Worm (Caenorhabditis elegans) whole organism, L3 larva: Measurements from ENCODE around the gene lmtr-2.
A peak's percentile ranks its signal among the peaks of the same experiment; 100 is the strongest.

ENCODE experiments used
- R02D3.7 ChIP-seq: fragments of 150-350 bp; optimal IDR thresholded peaks from 2 replicates; lab custom pipeline; 2014; ENCODE audit warnings: missing biosample characterization, missing genetic modification characterization
- ZK546.5 ChIP-seq: sonication (generic microtip); optimal IDR thresholded peaks from 2 replicates; lab custom pipeline; 2017; ENCODE audit warnings: missing biosample characterization, missing genetic modification characterization
- aly-2 ChIP-seq: fragments of 150-350 bp; optimal IDR thresholded peaks from 2 replicates; lab custom pipeline; 2014; ENCODE audit warnings: missing biosample characterization, missing genetic modification characterization
- ama-1 ChIP-seq: fragments of 150-350 bp; optimal IDR thresholded peaks from 2 replicates; lab custom pipeline; 2018
- ceh-16 ChIP-seq: sonication (generic microtip); optimal IDR thresholded peaks from 2 replicates; lab custom pipeline; 2017; ENCODE audit warnings: missing biosample characterization, missing genetic modification characterization
- ceh-9 ChIP-seq: sonication (generic microtip); optimal IDR thresholded peaks from 2 replicates; lab custom pipeline; 2018; ENCODE audit warnings: missing biosample characterization, missing genetic modification characterization
- daf-12 ChIP-seq: fragments of 150-350 bp; optimal IDR thresholded peaks from 2 replicates; lab custom pipeline; 2014; ENCODE audit warnings: missing biosample characterization, missing genetic modification reagents, missing genetic modification characterization
- egl-27 ChIP-seq: sonication (generic microtip); optimal IDR thresholded peaks from 4 replicates; lab custom pipeline; 2017; ENCODE audit warnings: missing biosample characterization, missing genetic modification reagents, missing genetic modification characterization
- egl-5 ChIP-seq: fragments of 150-350 bp; optimal IDR thresholded peaks from 2 replicates; lab custom pipeline; 2017; ENCODE audit warnings: missing biosample characterization, missing genetic modification reagents, missing genetic modification characterization, inconsistent platforms
- elt-1 ChIP-seq: fragments of 150-350 bp; optimal IDR thresholded peaks from 2 replicates; lab custom pipeline; 2014; ENCODE audit warnings: missing biosample characterization, missing genetic modification characterization
- elt-2 ChIP-seq: sonication (generic microtip); optimal IDR thresholded peaks from 2 replicates; lab custom pipeline; 2016; ENCODE audit warnings: missing genetic modification reagents, mild to moderate bottlenecking, missing genetic modification characterization, missing compliant biosample characterization
- elt-3 ChIP-seq, 3 experiments: fragments of 150-350 bp in 1 of 3; sonication (generic microtip) in 2 of 3; optimal IDR thresholded peaks; 2 replicates in 2 of 3; 4 replicates in 1 of 3; lab custom pipeline; 2014 to 2017; ENCODE audit warnings: missing biosample characterization in 3 of 3, missing genetic modification characterization in 3 of 3
- eor-1 ChIP-seq, 2 experiments: fragments of 150-350 bp; optimal IDR thresholded peaks; 2 replicates each; lab custom pipeline; 2014 to 2018; ENCODE audit warnings: missing biosample characterization in 2 of 2, missing genetic modification characterization in 2 of 2
- fkh-10 ChIP-seq: sonication (generic microtip); optimal IDR thresholded peaks from 2 replicates; lab custom pipeline; 2017; ENCODE audit warnings: missing biosample characterization, missing genetic modification reagents, missing genetic modification characterization
- fkh-2 ChIP-seq: fragments of 150-350 bp; optimal IDR thresholded peaks from 2 replicates; lab custom pipeline; 2014; ENCODE audit warnings: missing biosample characterization, missing genetic modification reagents, missing genetic modification characterization
- fos-1 ChIP-seq: fragments of 150-350 bp; optimal IDR thresholded peaks from 2 replicates; lab custom pipeline; 2014; ENCODE audit warnings: missing biosample characterization, missing genetic modification characterization
- hmg-11 ChIP-seq: sonication (generic microtip); optimal IDR thresholded peaks from 2 replicates; lab custom pipeline; 2016; ENCODE audit warnings: missing genetic modification characterization, missing compliant biosample characterization
- jun-1 ChIP-seq: fragments of 150-350 bp; optimal IDR thresholded peaks from 2 replicates; lab custom pipeline; 2014; ENCODE audit warnings: missing biosample characterization, missing genetic modification reagents, missing genetic modification characterization
- lin-15B ChIP-seq: fragments of 150-350 bp; optimal IDR thresholded peaks from 2 replicates; lab custom pipeline; 2014; ENCODE audit warnings: missing biosample characterization, missing genetic modification characterization
- lin-39 ChIP-seq: fragments of 150-350 bp; optimal IDR thresholded peaks from 2 replicates; lab custom pipeline; 2018; ENCODE audit warnings: missing biosample characterization, missing genetic modification reagents, missing genetic modification characterization
- lsy-12 ChIP-seq: sonication (generic microtip); optimal IDR thresholded peaks from 2 replicates; lab custom pipeline; 2016; ENCODE audit warnings: mild to moderate bottlenecking, missing genetic modification characterization, missing compliant biosample characterization
- mdl-1 ChIP-seq: fragments of 150-350 bp; optimal IDR thresholded peaks from 2 replicates; lab custom pipeline; 2014; ENCODE audit warnings: missing biosample characterization, missing genetic modification characterization
- mml-1 ChIP-seq: fragments of 150-350 bp; sonication (generic microtip); optimal IDR thresholded peaks from 3 replicates; lab custom pipeline; 2014; ENCODE audit warnings: missing biosample characterization, missing genetic modification characterization
- nfya-1 ChIP-seq: sonication (generic microtip); optimal IDR thresholded peaks from 2 replicates; lab custom pipeline; 2017; ENCODE audit warnings: missing genetic modification characterization, mild to moderate bottlenecking, missing compliant biosample characterization, antibody characterized with exemption, moderate library complexity; ENCODE audit not compliant: insufficient read depth
- nhr-11 ChIP-seq: fragments of 150-350 bp; optimal IDR thresholded peaks from 2 replicates; lab custom pipeline; 2014; ENCODE audit warnings: missing biosample characterization, missing genetic modification characterization
- nhr-12 ChIP-seq: fragments of 150-350 bp; optimal IDR thresholded peaks from 2 replicates; lab custom pipeline; 2014; ENCODE audit warnings: missing biosample characterization, missing genetic modification characterization
- nhr-23 ChIP-seq: fragments of 150-350 bp; optimal IDR thresholded peaks from 2 replicates; lab custom pipeline; 2014; ENCODE audit warnings: missing biosample characterization, missing genetic modification reagents, missing genetic modification characterization
- nhr-237 ChIP-seq: fragments of 150-350 bp; optimal IDR thresholded peaks from 2 replicates; lab custom pipeline; 2014; ENCODE audit warnings: missing biosample characterization, missing genetic modification characterization
- nhr-25 ChIP-seq: sonication (generic microtip); optimal IDR thresholded peaks from 2 replicates; lab custom pipeline; 2017; ENCODE audit warnings: missing biosample characterization, missing genetic modification characterization
- nhr-28 ChIP-seq: fragments of 150-350 bp; optimal IDR thresholded peaks from 2 replicates; lab custom pipeline; 2014; ENCODE audit warnings: missing biosample characterization, missing genetic modification characterization
- nhr-43 ChIP-seq: sonication (generic microtip); optimal IDR thresholded peaks from 2 replicates; lab custom pipeline; 2016; ENCODE audit warnings: mild to moderate bottlenecking, missing genetic modification characterization, missing compliant biosample characterization; ENCODE audit not compliant: poor library complexity, severe bottlenecking
- nhr-67 ChIP-seq: fragments of 150-350 bp; optimal IDR thresholded peaks from 2 replicates; lab custom pipeline; 2014; ENCODE audit warnings: missing biosample characterization, missing genetic modification characterization
- nhr-76 ChIP-seq: fragments of 150-350 bp; sonication (generic microtip); optimal IDR thresholded peaks from 5 replicates; lab custom pipeline; 2014; ENCODE audit warnings: missing biosample characterization, missing genetic modification characterization
- nhr-77 ChIP-seq: fragments of 150-350 bp; optimal IDR thresholded peaks from 2 replicates; lab custom pipeline; 2014; ENCODE audit warnings: missing biosample characterization, missing genetic modification characterization
- pha-4 ChIP-seq: fragments of 150-350 bp; optimal IDR thresholded peaks from 2 replicates; lab custom pipeline; 2014; ENCODE audit warnings: missing biosample characterization, missing genetic modification reagents, missing genetic modification characterization
- pqm-1 ChIP-seq: fragments of 150-350 bp; optimal IDR thresholded peaks from 2 replicates; lab custom pipeline; 2017; ENCODE audit warnings: missing biosample characterization, missing genetic modification characterization, inconsistent platforms
- sea-2 ChIP-seq: fragments of 150-350 bp; sonication (generic microtip); optimal IDR thresholded peaks from 4 replicates; lab custom pipeline; 2014; ENCODE audit warnings: missing biosample characterization, missing genetic modification reagents, missing genetic modification characterization
- skn-1 ChIP-seq: fragments of 150-350 bp; optimal IDR thresholded peaks from 2 replicates; lab custom pipeline; 2014; ENCODE audit warnings: missing biosample characterization, missing genetic modification characterization
- snpc-4 ChIP-seq: fragments of 150-350 bp; optimal IDR thresholded peaks from 2 replicates; lab custom pipeline; 2014; ENCODE audit warnings: missing biosample characterization, missing genetic modification characterization
- tbx-2 ChIP-seq: sonication (generic microtip); optimal IDR thresholded peaks from 2 replicates; lab custom pipeline; 2016; ENCODE audit warnings: mild to moderate bottlenecking, missing genetic modification characterization, missing compliant biosample characterization
- unc-39 ChIP-seq: sonication (generic microtip); optimal IDR thresholded peaks from 4 replicates; lab custom pipeline; 2017; ENCODE audit warnings: missing biosample characterization, missing genetic modification characterization
- unc-62 ChIP-seq: fragments of 150-350 bp; sonication (generic microtip); optimal IDR thresholded peaks from 4 replicates; lab custom pipeline; 2014; ENCODE audit warnings: missing biosample characterization, missing genetic modification reagents, missing genetic modification characterization
- zag-1 ChIP-seq: fragments of 150-350 bp; optimal IDR thresholded peaks from 2 replicates; lab custom pipeline; 2014; ENCODE audit warnings: missing biosample characterization, missing genetic modification characterization
- ztf-11 ChIP-seq: fragments of 150-350 bp; optimal IDR thresholded peaks from 2 replicates; lab custom pipeline; 2014; ENCODE audit warnings: missing biosample characterization, missing genetic modification characterization
- ztf-4 ChIP-seq: fragments of 150-350 bp; optimal IDR thresholded peaks from 2 replicates; lab custom pipeline; 2014; ENCODE audit warnings: missing biosample characterization, missing genetic modification characterization

lmtr-2 gene

DNA sequence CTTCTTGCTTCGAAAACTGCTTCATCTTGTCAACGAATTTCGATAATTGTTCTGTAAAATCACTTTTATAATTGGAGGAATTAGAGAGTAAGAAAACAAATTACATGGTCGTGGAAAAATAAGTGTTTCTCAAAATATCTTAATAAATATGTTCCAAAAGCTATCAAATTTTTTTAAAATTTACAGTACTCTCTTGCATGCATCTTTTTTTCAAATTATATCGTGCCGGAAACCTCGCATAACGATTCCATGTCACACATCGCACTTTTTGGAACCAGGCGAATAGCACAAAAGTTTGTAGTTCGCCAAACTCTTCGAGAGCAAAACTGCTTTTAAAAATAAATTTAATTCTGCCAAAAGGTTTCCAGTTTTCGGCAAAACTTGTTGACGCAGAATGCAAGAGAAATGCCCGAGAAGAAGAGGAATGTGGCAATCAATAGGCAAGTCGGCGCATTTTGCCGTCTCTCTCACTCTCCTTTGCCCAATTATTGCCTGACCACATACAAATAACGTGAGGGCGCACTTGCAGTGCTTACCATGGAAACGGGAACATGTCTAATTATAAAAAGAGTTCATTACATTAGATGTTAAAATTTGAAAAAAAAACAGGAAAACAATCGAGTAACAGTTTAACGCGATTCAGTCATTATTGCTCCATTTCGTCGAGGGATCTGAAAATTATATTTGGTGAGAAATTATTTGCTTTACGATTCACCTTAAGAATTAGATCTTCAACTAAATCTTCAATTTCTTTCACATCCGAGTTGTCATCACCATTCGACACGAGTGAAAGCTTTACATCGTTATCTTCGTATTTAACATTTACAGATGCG lies 3.2 kb downstream of the lmtr-2 start, which contains the start of gene Y97E10AR.3:
Gene Y97E10AR.3 (minus strand): TSS at position 51 of the 833 bp plus-strand sequence.
- TF ChIP-seq pqm-1 (no peak), lin-15B (no peak), mml-1 (tag; lab: Kevin White, UChicago) (no peak), skn-1 (no peak), nfya-1 (tag; lab: Kevin White, UChicago) (peak; percentile 55)

DNA sequence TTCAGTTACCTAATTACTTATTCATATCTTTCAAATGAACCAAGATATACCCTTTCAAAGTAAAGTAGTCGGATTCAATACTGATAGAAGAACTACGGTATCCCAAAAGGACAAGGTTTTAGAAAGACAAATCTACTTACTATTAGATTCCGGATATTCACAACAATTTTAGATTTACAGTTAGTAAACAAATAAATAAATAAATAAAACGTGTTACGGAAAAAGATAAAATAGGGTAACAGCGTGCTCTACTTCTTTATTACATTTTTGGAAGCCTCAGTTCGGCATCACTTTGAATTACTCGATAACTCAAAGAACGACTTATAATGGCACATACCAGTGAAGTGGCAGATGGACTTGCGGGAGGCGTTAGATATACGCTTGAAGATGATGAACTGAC lies 5.9 kb downstream of the lmtr-2 start, which contains the start of gene Y97E10AR.8:
Gene Y97E10AR.8 (plus strand): TSS at position 301 of the 400 bp plus-strand sequence.
- TF ChIP-seq unc-62 (GFP tag; lab: Kevin White, UChicago) (no peak), sea-2 (GFP tag; lab: Kevin White, UChicago) (no peak), tbx-2 (tag; lab: Kevin White, UChicago) (no peak), nhr-28 (tag; lab: Kevin White, UChicago) (no peak), elt-2 (tag; lab: Kevin White, UChicago) (no peak), hmg-11 (tag; lab: Kevin White, UChicago) (no peak), nhr-23 (tag; lab: Kevin White, UChicago) (no peak), nhr-12 (no peak), nhr-25 (tag; lab: Kevin White, UChicago) (no peak), nhr-237 (no peak), lin-39 (tag; lab: Kevin White, UChicago) (no peak), nhr-77 (tag; lab: Kevin White, UChicago) (no peak), mml-1 (tag; lab: Kevin White, UChicago) (no peak), ztf-11 (no peak), zag-1 (tag; lab: Kevin White, UChicago) (no peak)

DNA sequence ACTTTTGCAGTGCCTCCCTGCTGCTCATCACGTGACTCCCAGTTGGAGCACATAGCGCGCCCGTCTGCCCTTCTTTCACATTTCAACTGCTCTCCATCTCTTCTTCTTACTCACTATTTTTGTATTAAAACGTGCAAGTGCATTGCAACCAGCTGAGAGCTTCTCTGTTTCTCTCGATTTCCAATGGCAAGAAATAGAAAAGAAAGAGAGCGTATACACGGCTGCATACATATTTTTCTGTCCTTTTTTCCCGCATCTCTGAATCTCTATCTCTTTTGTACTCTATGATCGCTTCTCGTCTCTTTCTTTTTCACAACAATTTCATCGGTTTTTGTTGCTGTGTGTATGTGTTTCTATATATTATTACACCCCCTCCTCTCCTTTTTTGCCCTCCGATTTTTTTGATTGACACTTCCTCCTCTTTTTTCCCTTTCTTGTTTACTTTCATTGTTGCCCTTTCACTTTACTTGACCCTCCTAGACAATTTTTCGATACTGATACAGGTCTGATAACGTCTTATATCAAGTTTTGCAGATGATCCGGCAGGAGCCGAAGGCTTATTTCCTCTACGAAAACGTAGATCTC lies 9.9 kb downstream of the lmtr-2 start, which contains the start of gene Y97E10AR.1:
Gene Y97E10AR.1 (plus strand): TSS at position 535 of the 585 bp plus-strand sequence.
- TF ChIP-seq jun-1 (tag; lab: Kevin White, UChicago): peak; percentile 73
- peak; percentile 48 for TF ChIP-seq nhr-23 (tag; lab: Kevin White, UChicago)
- TF ChIP-seq egl-27 (tag; lab: Kevin White, UChicago): no peak
- TF ChIP-seq lin-15B: peak; percentile 62
- TF ChIP-seq egl-5 (tag; lab: Kevin White, UChicago): no peak
- no peak for TF ChIP-seq daf-12
- TF ChIP-seq ceh-16 (tag; lab: Kevin White, UChicago): no peak
- TF ChIP-seq pha-4 (tag; lab: Kevin White, UChicago): peak; percentile 78
- TF ChIP-seq mdl-1 (tag; lab: Kevin White, UChicago): peak; percentile 73
- TF ChIP-seq R02D3.7 (tag; lab: Kevin White, UChicago): peak; percentile 15
- no peak for TF ChIP-seq nhr-43
- peak; percentile 82 for TF ChIP-seq nfya-1 (tag; lab: Kevin White, UChicago)
- no peak for TF ChIP-seq eor-1 (tag; optimal IDR thresholded peaks at IDR 0.05; lab: Kevin White, UChicago)
- TF ChIP-seq nhr-11 (tag; lab: Kevin White, UChicago): peak; percentile 57
- TF ChIP-seq ceh-9 (tag; lab: Kevin White, UChicago): no peak
- peak; percentile 86 for TF ChIP-seq fkh-2 (tag; lab: Kevin White, UChicago)
- TF ChIP-seq ztf-4 (tag; lab: Kevin White, UChicago): no peak
- TF ChIP-seq zag-1 (tag; lab: Kevin White, UChicago): no peak
- peak; percentile 73 for TF ChIP-seq hmg-11 (tag; lab: Kevin White, UChicago)
- TF ChIP-seq skn-1: no peak
- no peak for TF ChIP-seq aly-2 (tag; lab: Kevin White, UChicago)
- no peak for TF ChIP-seq lsy-12 (tag; lab: Kevin White, UChicago)
- TF ChIP-seq snpc-4 (tag; lab: Kevin White, UChicago): peak; percentile 76
- TF ChIP-seq mml-1 (tag; lab: Kevin White, UChicago): no peak
- TF ChIP-seq lin-39 (tag; lab: Kevin White, UChicago): peak; percentile 14
- TF ChIP-seq nhr-76 (tag; lab: Kevin White, UChicago): no peak
- TF ChIP-seq unc-39 (tag; lab: Kevin White, UChicago): no peak
- no peak for TF ChIP-seq nhr-28 (tag; lab: Kevin White, UChicago)
- no peak for TF ChIP-seq fos-1 (tag; lab: Kevin White, UChicago)
- peak; percentile 53 for TF ChIP-seq nhr-25 (tag; lab: Kevin White, UChicago)
- TF ChIP-seq fkh-10 (GFP tag; lab: Kevin White, UChicago): peak; percentile 49
- TF ChIP-seq ZK546.5 (tag; lab: Kevin White, UChicago): no peak
- TF ChIP-seq tbx-2 (tag; lab: Kevin White, UChicago): no peak
- no peak for TF ChIP-seq elt-3 (tag; optimal IDR thresholded peaks at IDR 0.05; lab: Kevin White, UChicago)
- no peak for TF ChIP-seq nhr-67 (tag; lab: Kevin White, UChicago)
- peak; percentile 50 for TF ChIP-seq unc-62 (GFP tag; lab: Kevin White, UChicago)
- no peak for TF ChIP-seq nhr-77 (tag; lab: Kevin White, UChicago)
- no peak for TF ChIP-seq ztf-11
- TF ChIP-seq elt-2 (tag; lab: Kevin White, UChicago): peak; percentile 92
- no peak for TF ChIP-seq ama-1
- TF ChIP-seq elt-1: peak; percentile 46
- TF ChIP-seq pqm-1: peak; percentile 88
- TF ChIP-seq nhr-12: no peak
